Fruit fly (Drosophila melanogaster): ENCODE results near the gene RabX2.

RabX2 gene

dm6 chrX:10460506-10461114 is 43.4 kb downstream of the RabX2 start, which contains the start of gene Neb-cGP (continued):
- TF ChIP-seq ATbp (GFP tag; optimal IDR thresholded peaks at IDR 0.05) (peak; percentile 4), CG13894 (tag; optimal IDR thresholded peaks at IDR 0.05) (peak; percentile 79), CG11247 (GFP tag; IDR thresholded peaks at IDR 0.05) (peak; percentile 58), amos (GFP tag; IDR thresholded peaks at IDR 0.05; ENCODE audit: partially characterized antibody) (peak; percentile 96), hkb (optimal IDR thresholded peaks at IDR 0.05) (no peak), hkb (GFP tag; IDR thresholded peaks at IDR 0.05) (peak; percentile 52; the same call in 1 of the 2 replicates), chn (GFP tag; optimal IDR thresholded peaks at IDR 0.05) (peak; percentile 33), CG4820 (GFP tag; optimal IDR thresholded peaks at IDR 0.05) (peak; percentile 34), CG1792 (GFP tag; optimal IDR thresholded peaks at IDR 0.05) (no peak), fd3F (GFP tag; optimal IDR thresholded peaks at IDR 0.05) (peak; percentile 31), ems (GFP tag; optimal IDR thresholded peaks at IDR 0.05) (peak; percentile 41), CG3281 (GFP tag; optimal IDR thresholded peaks at IDR 0.05) (peak; percentile 41), Pdp1 (GFP tag; optimal IDR thresholded peaks at IDR 0.05) (peak; percentile 31 to 99), CG11560 (tag; IDR thresholded peaks at IDR 0.05) (peak; percentile 34; the same call in 1 of the 3 replicates), CG7372 (GFP tag; IDR thresholded peaks at IDR 0.05) (no peak; the same call in 1 of the 2 replicates), CG8359 (GFP tag; optimal IDR thresholded peaks at IDR 0.05; ENCODE audit: borderline replicate concordance) (no peak), trem (tag; optimal IDR thresholded peaks at IDR 0.05) (peak; percentile 100), Rfx (GFP tag; IDR thresholded peaks at IDR 0.05) (peak; percentile 88), CG34224 (GFP tag; IDR thresholded peaks at IDR 0.05; ENCODE audit: partially characterized antibody) (peak; percentile 96), CG15479 (GFP tag; optimal IDR thresholded peaks at IDR 0.05) (no peak), NFAT (GFP tag; IDR thresholded peaks at IDR 0.05) (peak; percentile 59; the same call in 1 of the 2 replicates), Dip3 (GFP tag; optimal IDR thresholded peaks at IDR 0.05) (peak; percentile 61), CG14667 (GFP tag; IDR thresholded peaks at IDR 0.05) (0 out of 2 replicates have a peak, but pooled peaks have one; percentile 19), trh (GFP tag; optimal IDR thresholded peaks at IDR 0.05) (no peak), psq (GFP tag; optimal IDR thresholded peaks at IDR 0.05) (peak; percentile 1), CG15696 (tag; optimal IDR thresholded peaks at IDR 0.05) (no peak), Xbp1 (GFP tag; optimal IDR thresholded peaks at IDR 0.05) (peak; percentile 71), CG17359 (tag; optimal IDR thresholded peaks at IDR 0.05) (peak; percentile 49), gfzf (GFP tag; optimal IDR thresholded peaks at IDR 0.05) (peak; percentile 36), CG6175 (GFP tag; IDR thresholded peaks at IDR 0.05) (0 out of 3 replicates have a peak, but pooled peaks have one; percentile 16), dati (GFP tag; IDR thresholded peaks at IDR 0.05) (no peak), Usf (GFP tag; optimal IDR thresholded peaks at IDR 0.05) (peak; percentile 10), YL-1 (GFP tag; optimal IDR thresholded peaks at IDR 0.05) (peak; percentile 67), Side (GFP tag; optimal IDR thresholded peaks at IDR 0.05) (peak; percentile 60), Nf-YC (tag; optimal IDR thresholded peaks at IDR 0.05) (peak; percentile 57), CG11723 (GFP tag; optimal IDR thresholded peaks at IDR 0.05) (peak; percentile 25), CG13296 (GFP tag; optimal IDR thresholded peaks at IDR 0.05) (peak; percentile 46), eyg (GFP tag; optimal IDR thresholded peaks at IDR 0.05) (peak; percentile 32), Deaf1 (tag; optimal IDR thresholded peaks at IDR 0.05) (no peak), Hr51 (GFP tag; optimal IDR thresholded peaks at IDR 0.05) (peak; percentile 27 to 60), croc (GFP tag; conservative IDR thresholded peaks at IDR 0.05) (0 out of 3 replicates have a peak, but pooled peaks have one; percentile 17), Lhr (GFP tag; optimal IDR thresholded peaks at IDR 0.05) (peak; percentile 75), gcm (GFP tag; optimal IDR thresholded peaks at IDR 0.05) (no peak), ase (GFP tag; IDR thresholded peaks at IDR 0.05) (no peak), phol (tag; optimal IDR thresholded peaks at IDR 0.05) (peak; percentile 56), CG3163 (GFP tag; optimal IDR thresholded peaks at IDR 0.05) (peak; percentile 31), Mrtf (GFP tag; IDR thresholded peaks at IDR 0.05) (no peak), al (GFP tag; IDR thresholded peaks at IDR 0.05) (no peak), row (GFP tag; IDR thresholded peaks at IDR 0.05) (peak; percentile 31; the same call in 2 of the 3 replicates)
